Fruit fly (Drosophila melanogaster) whole organism, embryonic: ENCODE measurements around the gene TRAM.

Source experiments
- B-H1 ChIP-seq: fragments of 200-800 bp; sonication (Bioruptor generic); IDR thresholded peaks from 3 replicates; pipeline ENCODE4 v1.3.6; 2022; ENCODE audit warnings: missing biosample characterization, missing genetic modification characterization
- Blimp-1 ChIP-seq: fragments of 200-800 bp; sonication (Bioruptor generic); optimal IDR thresholded peaks from 3 replicates; lab custom pipeline; 2018; ENCODE audit warnings: missing biosample characterization, missing genetic modification characterization, mild to moderate bottlenecking, moderate library complexity, missing genetic modification reagents
- BtbVII ChIP-seq: fragments of 200-800 bp; sonication (Bioruptor generic); optimal IDR thresholded peaks from 3 replicates; lab custom pipeline; 2017; ENCODE audit warnings: missing biosample characterization, mild to moderate bottlenecking, missing genetic modification characterization
- CG10654 ChIP-seq: fragments of 200-800 bp; sonication (Bioruptor generic); optimal IDR thresholded peaks from 2 replicates; lab custom pipeline; 2016; ENCODE audit warnings: missing biosample characterization, missing genetic modification characterization
- CG11504 ChIP-seq: fragments of 200-800 bp; sonication (Bioruptor generic); optimal IDR thresholded peaks from 3 replicates; lab custom pipeline; 2019; ENCODE audit warnings: missing biosample characterization, mild to moderate bottlenecking, missing genetic modification characterization, moderate library complexity
- CG12391 ChIP-seq: fragments of 200-800 bp; sonication (Bioruptor generic); optimal IDR thresholded peaks from 3 replicates; lab custom pipeline; 2018; ENCODE audit warnings: missing biosample characterization, mild to moderate bottlenecking, missing genetic modification characterization, moderate library complexity
- CG12744 ChIP-seq: fragments of 200-800 bp; sonication (Bioruptor generic); optimal IDR thresholded peaks from 2 replicates; lab custom pipeline; 2016; ENCODE audit warnings: missing biosample characterization, missing genetic modification characterization
- CG13424 ChIP-seq: fragments of 200-800 bp; sonication (Bioruptor generic); optimal IDR thresholded peaks from 2 replicates; lab custom pipeline; 2019; ENCODE audit warnings: missing biosample characterization, mild to moderate bottlenecking, missing genetic modification characterization, moderate library complexity
- CG13624 ChIP-seq: fragments of 200-800 bp; sonication (Bioruptor generic); optimal IDR thresholded peaks from 2 replicates; lab custom pipeline; 2016; ENCODE audit warnings: missing biosample characterization, missing genetic modification characterization
- CG14667 ChIP-seq: fragments of 200-800 bp; sonication (Bioruptor generic); IDR thresholded peaks from 2 replicates; pipeline ENCODE4 v1.3.6; 2022; ENCODE audit warnings: missing biosample characterization, missing genetic modification characterization
- CG15269 ChIP-seq: fragments of 200-800 bp; sonication (Bioruptor generic); optimal IDR thresholded peaks from 2 replicates; lab custom pipeline; 2018; ENCODE audit warnings: missing biosample characterization, mild to moderate bottlenecking, missing genetic modification characterization, moderate library complexity
- CG15601 ChIP-seq: fragments of 200-800 bp; sonication (Bioruptor generic); optimal IDR thresholded peaks from 3 replicates; lab custom pipeline; 2019; ENCODE audit warnings: missing biosample characterization, mild to moderate bottlenecking, missing genetic modification characterization, moderate library complexity
- CG15696 ChIP-seq: fragments of 200-800 bp; sonication (Bioruptor generic); optimal IDR thresholded peaks from 2 replicates; lab custom pipeline; 2019; ENCODE audit warnings: missing biosample characterization, mild to moderate bottlenecking, missing genetic modification characterization, moderate library complexity
- CG17359 ChIP-seq: fragments of 200-800 bp; sonication (Bioruptor generic); optimal IDR thresholded peaks from 3 replicates; lab custom pipeline; 2018; ENCODE audit warnings: missing biosample characterization, mild to moderate bottlenecking, missing genetic modification characterization, moderate library complexity
- CG17612 ChIP-seq: fragments of 200-800 bp; sonication (Bioruptor generic); IDR thresholded peaks from 2 replicates; pipeline ENCODE4 v1.3.6; 2022; ENCODE audit warnings: missing biosample characterization, missing genetic modification characterization
- CG18599 ChIP-seq: fragments of 200-800 bp; sonication (Bioruptor generic); optimal IDR thresholded peaks from 3 replicates; lab custom pipeline; 2017; ENCODE audit warnings: missing biosample characterization, missing genetic modification characterization, mild to moderate bottlenecking, moderate library complexity, missing genetic modification reagents
- CG2116 ChIP-seq: fragments of 200-800 bp; sonication (Bioruptor generic); optimal IDR thresholded peaks from 3 replicates; lab custom pipeline; 2018; ENCODE audit warnings: missing biosample characterization, mild to moderate bottlenecking, missing genetic modification characterization
- CG2678 ChIP-seq: fragments of 200-800 bp; sonication (Bioruptor generic); optimal IDR thresholded peaks from 3 replicates; lab custom pipeline; 2019; ENCODE audit warnings: missing biosample characterization, mild to moderate bottlenecking, missing genetic modification characterization, moderate library complexity
- CG4707 ChIP-seq: fragments of 200-800 bp; sonication (Bioruptor generic); optimal IDR thresholded peaks from 2 replicates; lab custom pipeline; 2018; ENCODE audit warnings: missing biosample characterization, mild to moderate bottlenecking, missing genetic modification characterization, moderate library complexity
- CG4730 ChIP-seq: fragments of 200-800 bp; sonication (Bioruptor generic); IDR thresholded peaks from 2 replicates; pipeline ENCODE4 v1.3.6; 2022; ENCODE audit warnings: missing biosample characterization, missing genetic modification characterization
- CG6689 ChIP-seq: fragments of 200-800 bp; sonication (Bioruptor generic); IDR thresholded peaks from 2 replicates; pipeline ENCODE4 v1.3.6; 2022; ENCODE audit warnings: missing biosample characterization, missing genetic modification characterization
- CG7963 ChIP-seq: fragments of 200-800 bp; sonication (Bioruptor generic); IDR thresholded peaks from 3 replicates; pipeline ENCODE4 v1.3.6; 2022; ENCODE audit warnings: missing biosample characterization, missing genetic modification characterization; ENCODE audit not compliant: partially characterized antibody
- CG8290 ChIP-seq, 3 experiments: fragments of 200-800 bp; sonication (Bioruptor generic); optimal IDR thresholded peaks; 2 replicates each; lab custom pipeline; 2016 to 2019; ENCODE audit warnings: missing biosample characterization in 3 of 3, missing genetic modification characterization in 3 of 3, mild to moderate bottlenecking in 2 of 3, moderate library complexity in 1 of 3
- CG9215 ChIP-seq: fragments of 200-800 bp; sonication (Bioruptor generic); IDR thresholded peaks from 2 replicates; pipeline ENCODE4 v1.3.6; 2022; ENCODE audit warnings: missing biosample characterization, missing genetic modification characterization
- Dip2 ChIP-seq: fragments of 200-800 bp; sonication (Bioruptor generic); IDR thresholded peaks from 2 replicates; pipeline ENCODE4 v1.3.6; 2022; ENCODE audit warnings: missing biosample characterization, missing genetic modification characterization
- Dref ChIP-seq: fragments of 200-800 bp; sonication (Bioruptor generic); IDR thresholded peaks from 2 replicates; pipeline ENCODE4 v1.3.6; 2022; ENCODE audit warnings: missing biosample characterization, missing genetic modification characterization
- Gug ChIP-seq: fragments of 200-800 bp; sonication (Bioruptor generic); IDR thresholded peaks from 4 replicates; pipeline ENCODE4 v1.3.6; 2022; ENCODE audit warnings: missing biosample characterization, missing genetic modification characterization
- Lhr ChIP-seq: fragments of 200-800 bp; sonication (Bioruptor generic); optimal IDR thresholded peaks from 3 replicates; lab custom pipeline; 2017; ENCODE audit warnings: mild to moderate bottlenecking, missing biosample characterization, missing genetic modification reagents, missing genetic modification characterization
- MBD-R2 ChIP-seq: fragments of 200-800 bp; sonication (Bioruptor generic); IDR thresholded peaks from 2 replicates; pipeline ENCODE4 v1.3.6; 2022; ENCODE audit warnings: missing biosample characterization, missing genetic modification characterization
- Nf-YA ChIP-seq: fragments of 200-800 bp; sonication (Bioruptor generic); IDR thresholded peaks from 2 replicates; pipeline ENCODE4 v1.3.6; 2022; ENCODE audit warnings: missing biosample characterization, missing genetic modification characterization
- NfI ChIP-seq: fragments of 200-800 bp; sonication (Bioruptor generic); optimal IDR thresholded peaks from 3 replicates; lab custom pipeline; 2018; ENCODE audit warnings: missing biosample characterization, mild to moderate bottlenecking, missing genetic modification characterization, moderate library complexity
- Pdp1 ChIP-seq, 2 experiments: fragments of 200-800 bp; sonication (Bioruptor generic); optimal IDR thresholded peaks; 3 replicates each; lab custom pipeline; 2016; ENCODE audit warnings: missing biosample characterization in 2 of 2, missing genetic modification characterization in 2 of 2, mild to moderate bottlenecking in 1 of 2, moderate library complexity in 1 of 2
- Stat92E ChIP-seq, 3 experiments: fragments of >200 bp in 2 of 3; fragments of 200-800 bp in 1 of 3; sonication (Bioruptor generic) in 1 of 3; optimal IDR thresholded peaks; 2 replicates each; lab custom pipeline; 2017 to 2019; ENCODE audit warnings: missing biosample characterization in 3 of 3, missing genetic modification characterization in 3 of 3, mild to moderate bottlenecking in 1 of 3, moderate library complexity in 1 of 3
- Usf ChIP-seq: fragments of 200-800 bp; sonication (Bioruptor generic); optimal IDR thresholded peaks from 2 replicates; lab custom pipeline; 2017; ENCODE audit warnings: missing genotype, missing biosample characterization, missing genetic modification characterization
- bbx ChIP-seq: fragments of 200-800 bp; sonication (Bioruptor generic); IDR thresholded peaks from 2 replicates; pipeline ENCODE4 v1.3.6; 2022; ENCODE audit warnings: missing biosample characterization, missing genetic modification characterization; ENCODE audit not compliant: partially characterized antibody
- cwo ChIP-seq: fragments of 200-800 bp; sonication (Bioruptor generic); optimal IDR thresholded peaks from 3 replicates; lab custom pipeline; 2017; ENCODE audit warnings: missing biosample characterization, missing genetic modification characterization, mild to moderate bottlenecking, moderate library complexity, missing genetic modification reagents
- dan ChIP-seq: fragments of 200-800 bp; sonication (Bioruptor generic); IDR thresholded peaks from 2 replicates; pipeline ENCODE4 v1.3.6; 2022; ENCODE audit warnings: missing biosample characterization, missing genetic modification characterization
- danr ChIP-seq: fragments of 200-800 bp; sonication (Bioruptor generic); IDR thresholded peaks from 2 replicates; pipeline ENCODE4 v1.3.6; 2022; ENCODE audit warnings: missing biosample characterization, missing genetic modification characterization
- dmrt99B ChIP-seq: fragments of 200-800 bp; sonication (Bioruptor generic); optimal IDR thresholded peaks from 2 replicates; lab custom pipeline; 2018; ENCODE audit warnings: missing biosample characterization, mild to moderate bottlenecking, missing genetic modification characterization, moderate library complexity
- eve ChIP-seq, 2 experiments: fragments of >200 bp; optimal IDR thresholded peaks; 2 replicates each; lab custom pipeline; 2017; ENCODE audit warnings: missing biosample characterization in 2 of 2, missing genetic modification characterization in 2 of 2
- ewg ChIP-seq: fragments of 200-800 bp; sonication (Bioruptor generic); optimal IDR thresholded peaks from 3 replicates; lab custom pipeline; 2017; ENCODE audit warnings: mild to moderate bottlenecking, missing biosample characterization, missing genetic modification reagents, missing genetic modification characterization
- fd96Cb ChIP-seq: fragments of 200-800 bp; sonication (Bioruptor generic); optimal IDR thresholded peaks from 2 replicates; lab custom pipeline; 2018; ENCODE audit warnings: missing biosample characterization, mild to moderate bottlenecking, missing genetic modification characterization, moderate library complexity
- mld ChIP-seq: fragments of 200-800 bp; sonication (Bioruptor generic); IDR thresholded peaks from 3 replicates; pipeline ENCODE4 v1.3.6; 2022; ENCODE audit warnings: missing biosample characterization, missing genetic modification characterization; ENCODE audit not compliant: partially characterized antibody
- oc ChIP-seq: fragments of 200-800 bp; sonication (Bioruptor generic); optimal IDR thresholded peaks from 2 replicates; lab custom pipeline; 2018; ENCODE audit warnings: missing biosample characterization, mild to moderate bottlenecking, missing genetic modification characterization, moderate library complexity
- sd ChIP-seq: fragments of 200-800 bp; sonication (Bioruptor generic); optimal IDR thresholded peaks from 3 replicates; lab custom pipeline; 2018; ENCODE audit warnings: missing biosample characterization, mild to moderate bottlenecking, missing genetic modification characterization, moderate library complexity
- sisA ChIP-seq: fragments of 200-800 bp; sonication (Bioruptor generic); IDR thresholded peaks from 2 replicates; pipeline ENCODE4 v1.3.6; 2022; ENCODE audit warnings: missing biosample characterization, missing genetic modification characterization
- tap ChIP-seq: fragments of 200-800 bp; optimal IDR thresholded peaks from 3 replicates; lab custom pipeline; 2019; ENCODE audit warnings: missing biosample characterization, mild to moderate bottlenecking, missing genetic modification characterization, moderate library complexity
- tgo ChIP-seq: fragments of 200-800 bp; sonication (Bioruptor generic); IDR thresholded peaks from 3 replicates; pipeline ENCODE4 v1.3.6; 2022; ENCODE audit warnings: missing biosample characterization, missing genetic modification characterization
- tx ChIP-seq: fragments of 200-800 bp; sonication (Bioruptor generic); optimal IDR thresholded peaks from 2 replicates; lab custom pipeline; 2016; ENCODE audit warnings: missing biosample characterization, missing genetic modification characterization

The TRAM gene

DNA sequence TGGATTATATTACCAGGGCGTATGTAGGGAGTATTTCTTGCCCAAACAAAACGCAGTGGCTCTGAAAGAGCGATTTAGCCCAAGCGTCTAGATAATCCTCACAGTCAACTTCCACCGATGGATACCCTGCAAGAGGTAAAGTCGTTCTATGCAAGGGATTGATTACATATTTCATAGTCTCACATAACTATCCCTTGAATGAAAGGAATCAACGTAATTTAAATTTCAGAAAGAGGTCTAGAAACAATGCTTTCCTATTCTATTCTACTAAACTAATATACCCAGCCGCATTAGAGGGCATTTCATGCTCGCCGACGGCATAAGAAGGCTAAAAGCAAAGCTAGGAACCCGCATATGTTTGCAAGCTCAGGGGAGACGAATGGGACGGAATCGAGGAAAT is 31.8 kb downstream of the TRAM start (continued):
- TF ChIP-seq CG9215 (GFP tag; lab: Robert Waterston, UW), result 0 out of 2 replicates have a peak, but pooled peaks have one; percentile 31
- peak; percentile 20 for TF ChIP-seq CG13624 (GFP tag; lab: Kevin White, UChicago)
- TF ChIP-seq CG8290 (GFP tag; optimal IDR thresholded peaks at IDR 0.05; lab: Kevin White, UChicago), result no peak
- peak in 1 of 2 experiments; percentile 64 for TF ChIP-seq CG8290 (tag; optimal IDR thresholded peaks at IDR 0.05; lab: Kevin White, UChicago)
- TF ChIP-seq danr (GFP tag; lab: Robert Waterston, UW), result no peak
- peak; percentile 48 for TF ChIP-seq cwo (GFP tag; lab: Kevin White, UChicago)
- no peak for TF ChIP-seq dan (GFP tag; lab: Robert Waterston, UW)
- TF ChIP-seq CG12744 (GFP tag; lab: Kevin White, UChicago), result no peak
- peak; percentile 63 for TF ChIP-seq CG15269 (tag; lab: Kevin White, UChicago)
- TF ChIP-seq CG4707 (GFP tag; lab: Kevin White, UChicago), result no peak
- TF ChIP-seq mld (GFP tag; lab: Robert Waterston, UW), result no peak
- no peak for TF ChIP-seq CG10654 (GFP tag; lab: Kevin White, UChicago)
- no peak for TF ChIP-seq CG14667
- TF ChIP-seq tgo (GFP tag; lab: Robert Waterston, UW), result peak; percentile 28; the same call in 2 of the 3 replicates
- peak; percentile 68 for TF ChIP-seq CG2678 (tag; lab: Kevin White, UChicago)
- TF ChIP-seq Dref (GFP tag; lab: Robert Waterston, UW), result no peak
- no peak for TF ChIP-seq Stat92E (GFP tag; optimal IDR thresholded peaks at IDR 0.05; lab: Kevin White, UChicago)
- no peak for TF ChIP-seq CG4730 (GFP tag; lab: Robert Waterston, UW)
- TF ChIP-seq CG6689 (GFP tag; lab: Robert Waterston, UW), result 0 out of 2 replicates have a peak, but pooled peaks have one; percentile 27
- TF ChIP-seq CG15696 (tag; lab: Kevin White, UChicago), result no peak
- TF ChIP-seq dmrt99B, result peak; percentile 62
- no peak for TF ChIP-seq tap (tag; lab: Kevin White, UChicago)
- TF ChIP-seq eve (GFP tag; optimal IDR thresholded peaks at IDR 0.05; lab: Kevin White, UChicago), result peak in 1 of 2 experiments; percentile 27
- TF ChIP-seq tx (GFP tag; lab: Kevin White, UChicago), result no peak
- peak; percentile 34; the same call in 1 of the 2 replicates for TF ChIP-seq sisA (GFP tag; lab: Robert Waterston, UW)
- no peak for TF ChIP-seq CG17612 (GFP tag; lab: Robert Waterston, UW)
- peak; percentile 6; the same call in 1 of the 4 replicates for TF ChIP-seq Gug (GFP tag; lab: Robert Waterston, UW)
- TF ChIP-seq Nf-YA (GFP tag; lab: Robert Waterston, UW), result no peak; the same call in 1 of the 2 replicates
- no peak for TF ChIP-seq Dip2 (GFP tag; lab: Robert Waterston, UW)
- TF ChIP-seq CG7963, result no peak
- TF ChIP-seq CG12391 (tag; lab: Kevin White, UChicago), result peak; percentile 25
- TF ChIP-seq Lhr (GFP tag; lab: Kevin White, UChicago), result no peak
- no peak for TF ChIP-seq bbx (GFP tag; lab: Robert Waterston, UW)
- TF ChIP-seq MBD-R2 (GFP tag; lab: Robert Waterston, UW), result no peak
- peak; percentile 16 for TF ChIP-seq fd96Cb (tag; lab: Kevin White, UChicago)
- TF ChIP-seq BtbVII (GFP tag; lab: Kevin White, UChicago), result no peak
- TF ChIP-seq sd (tag; lab: Kevin White, UChicago), result no peak
- no peak for TF ChIP-seq Usf (GFP tag; lab: Kevin White, UChicago)
- TF ChIP-seq oc (tag; lab: Kevin White, UChicago), result peak; percentile 32
- peak; percentile 84 for TF ChIP-seq CG18599 (GFP tag; lab: Kevin White, UChicago)
- TF ChIP-seq CG13424 (tag; lab: Kevin White, UChicago), result peak; percentile 57
- TF ChIP-seq B-H1, result no peak
- no peak for TF ChIP-seq ewg (GFP tag; lab: Kevin White, UChicago)
- TF ChIP-seq CG15601, result no peak
- TF ChIP-seq CG17359, result peak; percentile 56
- TF ChIP-seq CG11504 (tag; lab: Kevin White, UChicago), result peak; percentile 62
- TF ChIP-seq NfI (GFP tag; lab: Kevin White, UChicago), result peak; percentile 26
- TF ChIP-seq Pdp1 (GFP tag; optimal IDR thresholded peaks at IDR 0.05; lab: Kevin White, UChicago), result peak in 1 of 2 experiments; percentile 6
- TF ChIP-seq Blimp-1, result peak; percentile 4
- no peak for TF ChIP-seq CG2116 (GFP tag; lab: Kevin White, UChicago)
